Worm (Caenorhabditis elegans) whole organism, early embryonic: ENCODE results near the gene T14B4.19.

Source experiments
- ama-1 ChIP-seq: fragments of 150-350 bp; optimal IDR thresholded peaks from 2 replicates; lab custom pipeline; 2014
- flt-1 ChIP-seq: fragments of 200-800 bp; sonication (Bioruptor generic); IDR thresholded peaks from 2 replicates; pipeline ENCODE4 v1.3.6; 2022; ENCODE audit warnings: missing genetic modification characterization, missing compliant biosample characterization
- sea-1 ChIP-seq: fragments of 200-800 bp; sonication (Bioruptor generic); conservative IDR thresholded peaks from 2 replicates; pipeline ENCODE4 v1.3.6; 2022; ENCODE audit warnings: missing genetic modification characterization, missing compliant biosample characterization
- tbx-11 ChIP-seq: fragments of 200-800 bp; sonication (Bioruptor generic); IDR thresholded peaks from 2 replicates; pipeline ENCODE4 v1.3.6; 2022; ENCODE audit warnings: missing genetic modification characterization, missing compliant biosample characterization

DNA sequence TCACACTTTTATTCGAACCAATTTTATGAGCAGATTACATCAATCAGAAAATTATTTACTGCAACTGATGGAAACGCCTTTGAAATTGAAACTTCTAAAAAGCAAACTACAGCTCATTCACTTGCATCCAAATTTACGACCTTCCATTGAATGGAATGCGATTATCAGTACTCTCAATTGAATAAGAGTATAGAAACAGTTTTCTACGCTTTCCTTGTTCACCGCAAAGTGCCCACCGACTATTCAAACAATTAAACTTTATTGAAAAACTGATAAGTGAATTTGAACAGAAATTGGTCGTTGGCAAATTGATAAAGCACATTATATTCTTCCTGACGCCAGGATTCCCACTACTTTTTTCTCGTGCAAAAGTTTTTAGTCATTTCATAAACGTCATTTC, 46.8 kb downstream of the T14B4.19 start:
- TF ChIP-seq tbx-11 (GFP tag; lab: Robert Waterston, UW) (no peak), flt-1 (GFP tag; lab: Robert Waterston, UW) (no peak), ama-1 (no peak), sea-1 (GFP tag; lab: Robert Waterston, UW) (no peak)
